Fruit fly (Drosophila melanogaster) whole organism, embryonic: ENCODE data around the gene CG32075.

Experiments
- CG10267 ChIP-seq: fragments of 200-800 bp; sonication (Bioruptor generic); optimal IDR thresholded peaks from 2 replicates; lab custom pipeline; 2018; ENCODE audit warnings: missing biosample characterization, mild to moderate bottlenecking, missing genetic modification characterization, moderate library complexity
- CG10565 ChIP-seq: fragments of 200-800 bp; sonication (Bioruptor generic); optimal IDR thresholded peaks from 3 replicates; lab custom pipeline; 2016; ENCODE audit warnings: missing biosample characterization, mild to moderate bottlenecking, missing genetic modification characterization
- CG10654 ChIP-seq: fragments of 200-800 bp; sonication (Bioruptor generic); optimal IDR thresholded peaks from 2 replicates; lab custom pipeline; 2016; ENCODE audit warnings: missing biosample characterization, missing genetic modification characterization
- CG12155 ChIP-seq: fragments of 200-800 bp; sonication (Bioruptor generic); optimal IDR thresholded peaks from 3 replicates; lab custom pipeline; 2016; ENCODE audit warnings: missing biosample characterization, missing genetic modification characterization
- CG12391 ChIP-seq: fragments of 200-800 bp; sonication (Bioruptor generic); optimal IDR thresholded peaks from 3 replicates; lab custom pipeline; 2018; ENCODE audit warnings: missing biosample characterization, mild to moderate bottlenecking, missing genetic modification characterization, moderate library complexity
- CG13624 ChIP-seq: fragments of 200-800 bp; sonication (Bioruptor generic); optimal IDR thresholded peaks from 2 replicates; lab custom pipeline; 2016; ENCODE audit warnings: missing biosample characterization, missing genetic modification characterization
- CG13775 ChIP-seq: fragments of 200-800 bp; sonication (Bioruptor generic); optimal IDR thresholded peaks from 3 replicates; lab custom pipeline; 2017; ENCODE audit warnings: missing biosample characterization, mild to moderate bottlenecking, missing genetic modification characterization
- CG14710 ChIP-seq: fragments of 200-800 bp; sonication (Bioruptor generic); optimal IDR thresholded peaks from 3 replicates; lab custom pipeline; 2019; ENCODE audit warnings: missing biosample characterization, mild to moderate bottlenecking, missing genetic modification characterization, moderate library complexity
- CG18262 ChIP-seq: fragments of 200-800 bp; optimal IDR thresholded peaks from 3 replicates; lab custom pipeline; 2019; ENCODE audit warnings: missing biosample characterization, mild to moderate bottlenecking, missing genetic modification characterization, moderate library complexity
- CG2120 ChIP-seq: fragments of 200-800 bp; sonication (Bioruptor generic); optimal IDR thresholded peaks from 3 replicates; lab custom pipeline; 2016; ENCODE audit warnings: missing biosample characterization, missing genetic modification characterization
- CG2678 ChIP-seq: fragments of 200-800 bp; sonication (Bioruptor generic); optimal IDR thresholded peaks from 3 replicates; lab custom pipeline; 2019; ENCODE audit warnings: missing biosample characterization, mild to moderate bottlenecking, missing genetic modification characterization, moderate library complexity
- CG31365 ChIP-seq: fragments of 200-800 bp; sonication (Bioruptor generic); optimal IDR thresholded peaks from 2 replicates; lab custom pipeline; 2018; ENCODE audit warnings: missing biosample characterization, mild to moderate bottlenecking, missing genetic modification characterization
- CG32532 ChIP-seq: fragments of 200-800 bp; sonication (Bioruptor generic); IDR thresholded peaks from 2 replicates; pipeline ENCODE4 v1.3.6; 2022; ENCODE audit warnings: missing biosample characterization, missing genetic modification characterization
- CG34422 ChIP-seq: fragments of 200-800 bp; sonication (Bioruptor generic); IDR thresholded peaks from 3 replicates; pipeline ENCODE4 v1.3.6; 2022; ENCODE audit warnings: missing biosample characterization, missing genetic modification characterization
- CG4404 ChIP-seq: fragments of 200-800 bp; sonication (Bioruptor generic); IDR thresholded peaks from 2 replicates; pipeline ENCODE4 v1.3.6; 2022; ENCODE audit warnings: missing biosample characterization, missing genetic modification characterization
- CG4617 ChIP-seq: fragments of 200-800 bp; sonication (Bioruptor generic); optimal IDR thresholded peaks from 3 replicates; lab custom pipeline; 2016; ENCODE audit warnings: missing biosample characterization, missing genetic modification characterization, borderline replicate concordance
- CG8359 ChIP-seq: fragments of 200-800 bp; sonication (Bioruptor generic); optimal IDR thresholded peaks from 2 replicates; lab custom pipeline; 2017; ENCODE audit warnings: missing biosample characterization, mild to moderate bottlenecking, missing genetic modification characterization, borderline replicate concordance
- CG8478 ChIP-seq: fragments of >200 bp; optimal IDR thresholded peaks from 2 replicates; lab custom pipeline; 2018
- CG9797 ChIP-seq: fragments of 200-800 bp; sonication (Bioruptor generic); optimal IDR thresholded peaks from 3 replicates; lab custom pipeline; 2018; ENCODE audit warnings: missing biosample characterization, mild to moderate bottlenecking, missing genetic modification characterization
- Dref ChIP-seq: fragments of 200-800 bp; sonication (Bioruptor generic); IDR thresholded peaks from 2 replicates; pipeline ENCODE4 v1.3.6; 2022; ENCODE audit warnings: missing biosample characterization, missing genetic modification characterization
- E2f2 ChIP-seq: fragments of 200-800 bp; sonication (Bioruptor generic); IDR thresholded peaks from 2 replicates; pipeline ENCODE4 v1.3.6; 2022; ENCODE audit warnings: missing biosample characterization, missing genetic modification characterization
- Hand ChIP-seq: fragments of 200-800 bp; sonication (Bioruptor generic); optimal IDR thresholded peaks from 2 replicates; lab custom pipeline; 2017; ENCODE audit warnings: mild to moderate bottlenecking, missing biosample characterization, missing genetic modification reagents, missing genetic modification characterization
- Hmx ChIP-seq: fragments of 200-800 bp; sonication (Bioruptor generic); optimal IDR thresholded peaks from 2 replicates; lab custom pipeline; 2016; ENCODE audit warnings: missing biosample characterization, missing genetic modification characterization
- Hr78 ChIP-seq, 2 experiments: fragments of 200-800 bp in 1 of 2; fragments of >200 bp in 1 of 2; sonication (Bioruptor generic) in 1 of 2; optimal IDR thresholded peaks; 2 replicates each; lab custom pipeline; 2017 to 2019; ENCODE audit warnings: missing biosample characterization in 2 of 2, missing genetic modification characterization in 2 of 2, mild to moderate bottlenecking in 1 of 2, moderate library complexity in 1 of 2
- Jarid2 ChIP-seq: fragments of 200-800 bp; sonication (Bioruptor generic); optimal IDR thresholded peaks from 3 replicates; lab custom pipeline; 2017; ENCODE audit warnings: mild to moderate bottlenecking, missing biosample characterization, missing genetic modification reagents, missing genetic modification characterization
- Lhr ChIP-seq: fragments of 200-800 bp; sonication (Bioruptor generic); optimal IDR thresholded peaks from 3 replicates; lab custom pipeline; 2017; ENCODE audit warnings: mild to moderate bottlenecking, missing biosample characterization, missing genetic modification reagents, missing genetic modification characterization
- Lpt ChIP-seq: fragments of >200 bp; optimal IDR thresholded peaks from 2 replicates; lab custom pipeline; 2018; ENCODE audit warnings: missing biosample characterization, missing genetic modification characterization
- Mad ChIP-seq: fragments of 200-800 bp; sonication (Bioruptor generic); optimal IDR thresholded peaks from 2 replicates; lab custom pipeline; 2016; ENCODE audit warnings: missing biosample characterization, missing genetic modification characterization
- Mes4 ChIP-seq: fragments of 200-800 bp; sonication (Bioruptor generic); optimal IDR thresholded peaks from 2 replicates; lab custom pipeline; 2016; ENCODE audit warnings: missing biosample characterization, missing genetic modification characterization
- Sox100B ChIP-seq: fragments of 200-800 bp; sonication (Bioruptor generic); optimal IDR thresholded peaks from 3 replicates; lab custom pipeline; 2018; ENCODE audit warnings: missing biosample characterization, mild to moderate bottlenecking, missing genetic modification characterization
- Sry-β ChIP-seq: fragments of 200-800 bp; sonication (Bioruptor generic); optimal IDR thresholded peaks from 2 replicates; lab custom pipeline; 2018; ENCODE audit warnings: missing biosample characterization, mild to moderate bottlenecking, missing genetic modification characterization, moderate library complexity
- ac ChIP-seq: fragments of 200-800 bp; sonication (Bioruptor generic); optimal IDR thresholded peaks from 3 replicates; lab custom pipeline; 2017; ENCODE audit warnings: missing biosample characterization, mild to moderate bottlenecking, missing genetic modification characterization
- amos ChIP-seq: fragments of 200-800 bp; sonication (Bioruptor generic); IDR thresholded peaks from 2 replicates; pipeline ENCODE4 v1.3.6; 2022; ENCODE audit warnings: missing biosample characterization, missing genetic modification characterization; ENCODE audit not compliant: partially characterized antibody
- ap ChIP-seq: fragments of 200-800 bp; sonication (Bioruptor generic); IDR thresholded peaks from 2 replicates; pipeline ENCODE4 v1.3.6; 2022; ENCODE audit warnings: missing biosample characterization, missing genetic modification characterization
- bsh ChIP-seq, 2 experiments: fragments of 200-800 bp; sonication (Bioruptor generic); optimal IDR thresholded peaks; 2 replicates each; lab custom pipeline; 2017 to 2018; ENCODE audit warnings: mild to moderate bottlenecking in 2 of 2, missing biosample characterization in 2 of 2, missing genetic modification characterization in 2 of 2, moderate library complexity in 1 of 2
- cad ChIP-seq: fragments of >200 bp; optimal IDR thresholded peaks from 2 replicates; lab custom pipeline; 2017; ENCODE audit warnings: missing biosample characterization, missing genetic modification characterization
- cg ChIP-seq: fragments of 200-800 bp; sonication (Bioruptor generic); optimal IDR thresholded peaks from 3 replicates; lab custom pipeline; 2019; ENCODE audit warnings: missing biosample characterization, mild to moderate bottlenecking, missing genetic modification characterization, moderate library complexity
- ci ChIP-seq: fragments of 200-800 bp; sonication (Bioruptor generic); IDR thresholded peaks from 3 replicates; pipeline ENCODE4 v1.3.6; 2022; ENCODE audit warnings: missing biosample characterization, missing genetic modification characterization
- dan ChIP-seq: fragments of 200-800 bp; sonication (Bioruptor generic); IDR thresholded peaks from 2 replicates; pipeline ENCODE4 v1.3.6; 2022; ENCODE audit warnings: missing biosample characterization, missing genetic modification characterization
- gfzf ChIP-seq: fragments of 200-800 bp; sonication (Bioruptor generic); optimal IDR thresholded peaks from 2 replicates; lab custom pipeline; 2016; ENCODE audit warnings: missing biosample characterization, mild to moderate bottlenecking, missing genetic modification characterization, moderate library complexity
- gt ChIP-seq: fragments of 200-800 bp; sonication (Bioruptor generic); IDR thresholded peaks from 2 replicates; pipeline ENCODE4 v1.3.6; 2022; ENCODE audit warnings: missing biosample characterization, missing genetic modification characterization
- ind ChIP-seq: fragments of 200-800 bp; sonication (Bioruptor generic); optimal IDR thresholded peaks from 3 replicates; lab custom pipeline; 2016; ENCODE audit warnings: missing biosample characterization, missing genetic modification characterization
- kah ChIP-seq: fragments of 200-800 bp; sonication (Bioruptor generic); optimal IDR thresholded peaks from 2 replicates; lab custom pipeline; 2018; ENCODE audit warnings: missing biosample characterization, mild to moderate bottlenecking, missing genetic modification characterization
- lab ChIP-seq: fragments of 200-800 bp; sonication (Bioruptor generic); optimal IDR thresholded peaks from 3 replicates; lab custom pipeline; 2017; ENCODE audit warnings: missing biosample characterization, missing genetic modification characterization, mild to moderate bottlenecking, moderate library complexity, missing genetic modification reagents
- odd ChIP-seq: fragments of 200-800 bp; sonication (Bioruptor generic); optimal IDR thresholded peaks from 2 replicates; lab custom pipeline; 2017; ENCODE audit warnings: missing biosample characterization, mild to moderate bottlenecking, missing genetic modification characterization
- pho ChIP-seq: fragments of 200-800 bp; sonication (Bioruptor generic); optimal IDR thresholded peaks from 2 replicates; lab custom pipeline; 2016; ENCODE audit warnings: missing biosample characterization, missing genetic modification characterization
- sim ChIP-seq: fragments of 200-800 bp; sonication (Bioruptor generic); IDR thresholded peaks from 2 replicates; pipeline ENCODE4 v1.3.6; 2022; ENCODE audit warnings: missing biosample characterization, missing genetic modification characterization
- slp2 ChIP-seq: fragments of 200-800 bp; sonication (Bioruptor generic); optimal IDR thresholded peaks from 2 replicates; lab custom pipeline; 2016; ENCODE audit warnings: missing biosample characterization, missing genetic modification characterization
- so ChIP-seq: fragments of 200-800 bp; sonication (Bioruptor generic); IDR thresholded peaks from 3 replicates; pipeline ENCODE4 v1.3.6; 2022; ENCODE audit warnings: missing biosample characterization, missing genetic modification characterization
- ttk ChIP-seq: fragments of 200-800 bp; sonication (Bioruptor generic); IDR thresholded peaks from 2 replicates; pipeline ENCODE4 v2.1.2; 2022; ENCODE audit warnings: missing biosample characterization, missing genetic modification characterization
- wek ChIP-seq: fragments of 200-800 bp; sonication (Bioruptor generic); optimal IDR thresholded peaks from 3 replicates; lab custom pipeline; 2018; ENCODE audit warnings: missing biosample characterization, mild to moderate bottlenecking, missing genetic modification characterization, moderate library complexity
- zfh2 ChIP-seq: fragments of 200-800 bp; sonication (Bioruptor generic); optimal IDR thresholded peaks from 2 replicates; lab custom pipeline; 2016; ENCODE audit warnings: missing biosample characterization, missing genetic modification characterization

Gene CG32075

dm6 chr3L:11109454-11109853, 44.7 kb upstream of the CG32075 start, which contains the start of the genes CG34012 and emei (continued):
- TF ChIP-seq CG34422 (GFP tag; lab: Robert Waterston, UW), result 0 out of 3 replicates have a peak, but pooled peaks have one; percentile 37
- no peak for TF ChIP-seq CG13775 (GFP tag; lab: Kevin White, UChicago)
- TF ChIP-seq lab (GFP tag; lab: Kevin White, UChicago), result no peak
- TF ChIP-seq CG12391 (tag; lab: Kevin White, UChicago), result no peak
- peak; percentile 60 for TF ChIP-seq CG14710 (tag; lab: Kevin White, UChicago)
- TF ChIP-seq ci (GFP tag; lab: Robert Waterston, UW), result no peak
- no peak for TF ChIP-seq CG10654 (GFP tag; lab: Kevin White, UChicago)
- TF ChIP-seq wek (GFP tag; lab: Kevin White, UChicago), result no peak
- TF ChIP-seq cg (GFP tag; lab: Kevin White, UChicago), result no peak
- TF ChIP-seq CG9797, result peak; percentile 47
- TF ChIP-seq Lhr, result no peak
- no peak for TF ChIP-seq zfh2 (GFP tag; lab: Kevin White, UChicago)
- no peak for TF ChIP-seq amos (GFP tag; lab: Robert Waterston, UW)
- no peak for TF ChIP-seq Mes4 (GFP tag; lab: Kevin White, UChicago)
- no peak for TF ChIP-seq Hr78 (GFP tag; optimal IDR thresholded peaks at IDR 0.05; lab: Kevin White, UChicago)
- no peak for TF ChIP-seq CG12155
- no peak for TF ChIP-seq Lpt (GFP tag; lab: Kevin White, UChicago)
- no peak for TF ChIP-seq Sox100B (GFP tag; lab: Kevin White, UChicago)
- TF ChIP-seq so (GFP tag; lab: Robert Waterston, UW), result no peak
- TF ChIP-seq CG2120 (GFP tag; lab: Kevin White, UChicago), result no peak
- no peak for TF ChIP-seq bsh (GFP tag; optimal IDR thresholded peaks at IDR 0.05; lab: Kevin White, UChicago)
- no peak for TF ChIP-seq CG10565 (GFP tag; lab: Kevin White, UChicago)
- TF ChIP-seq CG13624 (GFP tag; lab: Kevin White, UChicago), result no peak
- no peak for TF ChIP-seq ind (GFP tag; lab: Kevin White, UChicago)
- peak; percentile 10 for TF ChIP-seq CG10267 (tag; lab: Kevin White, UChicago)
- no peak for TF ChIP-seq dan (GFP tag; lab: Robert Waterston, UW)
- no peak for TF ChIP-seq CG8478 (lab: Kevin White, UChicago)
- no peak for TF ChIP-seq CG18262 (tag; lab: Kevin White, UChicago)
- TF ChIP-seq slp2 (GFP tag; lab: Kevin White, UChicago), result no peak
- TF ChIP-seq gfzf (GFP tag; lab: Kevin White, UChicago), result peak; percentile 77
- TF ChIP-seq Hmx (GFP tag; lab: Kevin White, UChicago), result no peak
- TF ChIP-seq E2f2 (GFP tag; lab: Robert Waterston, UW), result peak; percentile 88
- TF ChIP-seq CG32532, result no peak
- TF ChIP-seq kah (GFP tag; lab: Kevin White, UChicago), result no peak
- peak; percentile 6 for TF ChIP-seq CG4617
- TF ChIP-seq sim (GFP tag; lab: Robert Waterston, UW), result no peak
- no peak for TF ChIP-seq Sry-β
- TF ChIP-seq cad (GFP tag; lab: Kevin White, UChicago), result no peak
- no peak for TF ChIP-seq Dref (GFP tag; lab: Robert Waterston, UW)
- no peak for TF ChIP-seq Hand (GFP tag; lab: Kevin White, UChicago)
- TF ChIP-seq CG4404 (GFP tag; lab: Robert Waterston, UW), result no peak
- TF ChIP-seq Jarid2 (GFP tag; lab: Kevin White, UChicago), result no peak
- no peak for TF ChIP-seq ac
- TF ChIP-seq pho (GFP tag; lab: Kevin White, UChicago), result no peak
- no peak for TF ChIP-seq odd (GFP tag; lab: Kevin White, UChicago)
- TF ChIP-seq ttk, result no peak
- TF ChIP-seq Mad (GFP tag; lab: Kevin White, UChicago), result no peak
- no peak for TF ChIP-seq CG8359 (GFP tag; lab: Kevin White, UChicago)
- TF ChIP-seq CG2678, result no peak
- TF ChIP-seq gt (GFP tag; lab: Robert Waterston, UW), result no peak
- TF ChIP-seq CG31365 (tag; lab: Kevin White, UChicago), result no peak
- no peak for TF ChIP-seq ap (GFP tag; lab: Robert Waterston, UW)
